Worm (Caenorhabditis elegans) whole organism, L4 larva: ENCODE data around the gene K10B3.5.

Source experiments
- F37D6.2 ChIP-seq: sonication (generic microtip); optimal IDR thresholded peaks from 2 replicates; lab custom pipeline; 2016; ENCODE audit warnings: mild to moderate bottlenecking, missing genetic modification characterization, missing compliant biosample characterization
- F44E2.7 ChIP-seq: fragments of 200-800 bp; sonication (Bioruptor generic); IDR thresholded peaks from 2 replicates; pipeline ENCODE4 v2.1.2; 2022; ENCODE audit warnings: missing genetic modification characterization, missing compliant biosample characterization
- T20F7.1 ChIP-seq: fragments of 200-800 bp; sonication (Bioruptor generic); optimal IDR thresholded peaks from 2 replicates; lab custom pipeline; 2018; ENCODE audit warnings: mild to moderate bottlenecking, missing genetic modification characterization, missing compliant biosample characterization
- T26A8.4 ChIP-seq: fragments of 200-800 bp; sonication (Bioruptor generic); IDR thresholded peaks from 2 replicates; pipeline ENCODE4 v1.3.6; 2022; ENCODE audit warnings: missing genetic modification characterization, missing compliant biosample characterization
- Y105C5A.15 ChIP-seq: fragments of 200-800 bp; sonication (Bioruptor generic); IDR thresholded peaks from 2 replicates; pipeline ENCODE4 v1.3.6; 2022; ENCODE audit warnings: missing genetic modification characterization, missing compliant biosample characterization
- Y48G9A.11 ChIP-seq: fragments of 200-800 bp; sonication (Bioruptor generic); IDR thresholded peaks from 2 replicates; pipeline ENCODE4 v1.3.6; 2022; ENCODE audit warnings: missing genetic modification reagents, missing genetic modification characterization, missing compliant biosample characterization
- Y75B8A.6 ChIP-seq: fragments of 200-800 bp; sonication (Bioruptor generic); IDR thresholded peaks from 2 replicates; pipeline ENCODE4 v1.3.6; 2022; ENCODE audit warnings: missing genetic modification reagents, missing genetic modification characterization, missing compliant biosample characterization
- aha-1 ChIP-seq: fragments of 150-350 bp; peaks from one replicate; lab custom pipeline; 2014; ENCODE audit warnings: missing biosample characterization, missing genetic modification characterization
- attf-4 ChIP-seq: sonication (generic microtip); optimal IDR thresholded peaks from 3 replicates; lab custom pipeline; 2017; ENCODE audit warnings: missing biosample characterization, missing genetic modification characterization
- ceh-44 ChIP-seq: fragments of 200-800 bp; sonication (Bioruptor generic); IDR thresholded peaks from 2 replicates; pipeline ENCODE4 v1.3.6; 2022; ENCODE audit warnings: missing genetic modification reagents, missing genetic modification characterization, missing compliant biosample characterization
- cey-2 ChIP-seq: sonication (generic microtip); optimal IDR thresholded peaks from 3 replicates; lab custom pipeline; 2017; ENCODE audit warnings: missing genetic modification characterization, mild to moderate bottlenecking, missing compliant biosample characterization, antibody characterized with exemption, borderline replicate concordance; ENCODE audit not compliant: insufficient read depth
- ctbp-1 ChIP-seq: fragments of 200-800 bp; sonication (Bioruptor generic); IDR thresholded peaks from 2 replicates; pipeline ENCODE4 v1.3.6; 2022; ENCODE audit warnings: missing genetic modification reagents, missing genetic modification characterization, missing compliant biosample characterization
- daf-16 ChIP-seq, 3 experiments: sonication (generic microtip); optimal IDR thresholded peaks; 2 replicates each; lab custom pipeline; 2016 to 2017; ENCODE audit warnings: missing genetic modification characterization in 3 of 3, missing genetic modification reagents in 3 of 3, mild to moderate bottlenecking in 2 of 3, missing compliant biosample characterization in 2 of 3, missing biosample characterization in 1 of 3, moderate library complexity in 1 of 3
- daf-19 ChIP-seq: fragments of 200-800 bp; sonication (Bioruptor generic); conservative IDR thresholded peaks from 2 replicates; pipeline ENCODE4 v1.3.6; 2022; ENCODE audit warnings: missing genetic modification characterization, missing compliant biosample characterization
- daf-8 ChIP-seq: fragments of 200-800 bp; sonication (Bioruptor generic); IDR thresholded peaks from 2 replicates; pipeline ENCODE4 v1.3.6; 2022; ENCODE audit warnings: missing genetic modification characterization, missing compliant biosample characterization
- dmd-8 ChIP-seq: fragments of 200-800 bp; sonication (Bioruptor generic); IDR thresholded peaks from 2 replicates; pipeline ENCODE4 v1.3.6; 2022; ENCODE audit warnings: missing genetic modification characterization, missing compliant biosample characterization
- dmd-9 ChIP-seq: fragments of 200-800 bp; sonication (Bioruptor generic); IDR thresholded peaks from 2 replicates; pipeline ENCODE4 v1.3.6; 2022; ENCODE audit warnings: missing genetic modification reagents, missing genetic modification characterization, missing compliant biosample characterization
- dpl-1 ChIP-seq: fragments of 150-350 bp; optimal IDR thresholded peaks from 2 replicates; lab custom pipeline; 2014; ENCODE audit warnings: missing biosample characterization, missing genetic modification reagents, missing genetic modification characterization
- duxl-1 ChIP-seq: sonication (generic microtip); optimal IDR thresholded peaks from 2 replicates; lab custom pipeline; 2016; ENCODE audit warnings: mild to moderate bottlenecking, missing genetic modification characterization, moderate library complexity, missing compliant biosample characterization; ENCODE audit not compliant: poor library complexity
- hlh-11 ChIP-seq: fragments of 200-800 bp; sonication (Bioruptor generic); optimal IDR thresholded peaks from 2 replicates; lab custom pipeline; 2018; ENCODE audit warnings: mild to moderate bottlenecking, missing genetic modification characterization, missing compliant biosample characterization
- jun-1 ChIP-seq: fragments of 150-350 bp; optimal IDR thresholded peaks from 2 replicates; lab custom pipeline; 2014; ENCODE audit warnings: missing biosample characterization, missing genetic modification reagents, missing genetic modification characterization
- lim-7 ChIP-seq: fragments of 200-800 bp; sonication (Bioruptor generic); IDR thresholded peaks from 2 replicates; pipeline ENCODE4 v1.3.6; 2022; ENCODE audit warnings: missing genetic modification characterization, missing compliant biosample characterization
- lin-13 ChIP-seq: fragments of 150-350 bp; optimal IDR thresholded peaks from 2 replicates; lab custom pipeline; 2014; ENCODE audit warnings: missing biosample characterization, missing genetic modification reagents, missing genetic modification characterization
- lin-15B ChIP-seq: fragments of 150-350 bp; sonication (generic microtip); optimal IDR thresholded peaks from 3 replicates; lab custom pipeline; 2014; ENCODE audit warnings: missing biosample characterization, missing genetic modification characterization
- lin-39 ChIP-seq: fragments of 150-350 bp; optimal IDR thresholded peaks from 2 replicates; lab custom pipeline; 2014; ENCODE audit warnings: missing biosample characterization, missing genetic modification reagents, missing genetic modification characterization
- lir-3 ChIP-seq: sonication (generic microtip); optimal IDR thresholded peaks from 2 replicates; lab custom pipeline; 2016; ENCODE audit warnings: mild to moderate bottlenecking, missing genetic modification characterization, missing compliant biosample characterization
- lsy-2 ChIP-seq, 2 experiments: fragments of 150-350 bp in 1 of 2; sonication (generic microtip) in 1 of 2; optimal IDR thresholded peaks; 2 replicates each; lab custom pipeline; 2014 to 2017; ENCODE audit warnings: missing biosample characterization in 2 of 2, missing genetic modification characterization in 2 of 2
- madf-5 ChIP-seq, 2 experiments: fragments of 200-800 bp; sonication (Bioruptor generic); IDR thresholded peaks; 2 replicates each; pipeline ENCODE4 v1.3.6; 2022; ENCODE audit warnings: missing compliant biosample characterization in 2 of 2, missing genetic modification characterization in 2 of 2
- mdl-1 ChIP-seq, 2 experiments: fragments of 150-350 bp in 1 of 2; sonication (generic microtip) in 1 of 2; optimal IDR thresholded peaks; 2 replicates each; lab custom pipeline; 2014 to 2017; ENCODE audit warnings: missing biosample characterization in 2 of 2, missing genetic modification characterization in 2 of 2
- mxl-3 ChIP-seq: fragments of 200-800 bp; sonication (Bioruptor generic); optimal IDR thresholded peaks from 2 replicates; lab custom pipeline; 2018; ENCODE audit warnings: mild to moderate bottlenecking, missing genetic modification characterization, missing compliant biosample characterization
- nhr-10 ChIP-seq: fragments of 150-350 bp; optimal IDR thresholded peaks from 2 replicates; lab custom pipeline; 2014; ENCODE audit warnings: missing biosample characterization, missing genetic modification characterization
- nhr-11 ChIP-seq: fragments of 150-350 bp; optimal IDR thresholded peaks from 2 replicates; lab custom pipeline; 2014; ENCODE audit warnings: missing biosample characterization, missing genetic modification characterization
- nhr-111 ChIP-seq: fragments of 200-800 bp; sonication (Bioruptor generic); optimal IDR thresholded peaks from 2 replicates; lab custom pipeline; 2018; ENCODE audit warnings: mild to moderate bottlenecking, missing genetic modification characterization, missing compliant biosample characterization
- nhr-28 ChIP-seq: fragments of 150-350 bp; optimal IDR thresholded peaks from 2 replicates; lab custom pipeline; 2014; ENCODE audit warnings: missing biosample characterization, missing genetic modification characterization
- nhr-41 ChIP-seq: fragments of 200-800 bp; sonication (Bioruptor generic); IDR thresholded peaks from 2 replicates; pipeline ENCODE4 v1.3.6; 2022; ENCODE audit warnings: missing genetic modification reagents, missing genetic modification characterization, missing compliant biosample characterization
- nhr-42 ChIP-seq: fragments of 200-800 bp; sonication (Bioruptor generic); IDR thresholded peaks from 2 replicates; pipeline ENCODE4 v1.3.6; 2022; ENCODE audit warnings: missing genetic modification characterization, missing compliant biosample characterization
- nhr-48 ChIP-seq: sonication (generic microtip); optimal IDR thresholded peaks from 2 replicates; lab custom pipeline; 2016; ENCODE audit warnings: mild to moderate bottlenecking, missing genetic modification characterization, missing compliant biosample characterization
- nhr-6 ChIP-seq: fragments of 150-350 bp; optimal IDR thresholded peaks from 2 replicates; lab custom pipeline; 2014; ENCODE audit warnings: missing biosample characterization, missing genetic modification characterization
- pha-4 ChIP-seq, 2 experiments: fragments of 150-350 bp in 1 of 2; fragments of 200-800 bp in 1 of 2; sonication (Bioruptor generic) in 1 of 2; IDR thresholded peaks in 1 of 2; optimal IDR thresholded peaks in 1 of 2; 2 replicates each; pipeline versions ENCODE4 v1.3.6 to Lab custom; 2014 to 2022; ENCODE audit warnings: missing genetic modification characterization in 2 of 2, missing genetic modification reagents in 2 of 2, missing biosample characterization in 1 of 2, missing compliant biosample characterization in 1 of 2
- php-3 ChIP-seq: fragments of 200-800 bp; sonication (Bioruptor generic); IDR thresholded peaks from 2 replicates; pipeline ENCODE4 v1.3.6; 2022; ENCODE audit warnings: missing genetic modification reagents, missing genetic modification characterization, missing compliant biosample characterization
- pqm-1 ChIP-seq: sonication (generic microtip); optimal IDR thresholded peaks from 2 replicates; lab custom pipeline; 2017; ENCODE audit warnings: missing biosample characterization, missing genetic modification characterization
- rbr-2 ChIP-seq: sonication (generic microtip); optimal IDR thresholded peaks from 2 replicates; lab custom pipeline; 2016; ENCODE audit warnings: missing genotype, missing genetic modification characterization, missing compliant biosample characterization
- sdz-12 ChIP-seq: fragments of 200-800 bp; sonication (Bioruptor generic); optimal IDR thresholded peaks from 2 replicates; lab custom pipeline; 2018; ENCODE audit warnings: mild to moderate bottlenecking, missing genetic modification characterization, missing compliant biosample characterization
- set-16 ChIP-seq: fragments of 200-800 bp; sonication (Bioruptor generic); IDR thresholded peaks from 2 replicates; pipeline ENCODE4 v1.3.6; 2022; ENCODE audit warnings: missing genetic modification reagents, missing genetic modification characterization, missing compliant biosample characterization
- snpc-1.2 ChIP-seq: fragments of 200-800 bp; sonication (Bioruptor generic); IDR thresholded peaks from 2 replicates; pipeline ENCODE4 v1.3.6; 2022; ENCODE audit warnings: missing genetic modification reagents, missing genetic modification characterization, missing compliant biosample characterization
- snpc-4 ChIP-seq: fragments of 150-350 bp; optimal IDR thresholded peaks from 2 replicates; lab custom pipeline; 2014; ENCODE audit warnings: missing biosample characterization, missing genetic modification characterization
- tra-1 ChIP-seq: fragments of 200-800 bp; sonication (Bioruptor generic); IDR thresholded peaks from 2 replicates; pipeline ENCODE4 v1.3.6; 2022; ENCODE audit warnings: missing genetic modification reagents, missing genetic modification characterization, missing compliant biosample characterization
- unc-39 ChIP-seq: sonication (generic microtip); optimal IDR thresholded peaks from 2 replicates; lab custom pipeline; 2017; ENCODE audit warnings: missing biosample characterization, missing genetic modification characterization
- zag-1 ChIP-seq: fragments of 150-350 bp; optimal IDR thresholded peaks from 2 replicates; lab custom pipeline; 2014; ENCODE audit warnings: missing biosample characterization, missing genetic modification characterization
- zfp-2 ChIP-seq: sonication (generic microtip); optimal IDR thresholded peaks from 2 replicates; lab custom pipeline; 2016; ENCODE audit warnings: mild to moderate bottlenecking, missing genetic modification characterization, missing compliant biosample characterization

Gene K10B3.5

ce11 chrX:3127626-3128142 lies 21.4 kb upstream of the K10B3.5 start (continued):
- TF ChIP-seq daf-8 (GFP tag; lab: Robert Waterston, UW) (no peak), ceh-44 (GFP tag; lab: Robert Waterston, UW) (0 out of 2 replicates have a peak, but pooled peaks have one; percentile 26), mdl-1 (tag; optimal IDR thresholded peaks at IDR 0.05; lab: Kevin White, UChicago) (peak; percentile 85 to 90), nhr-11 (tag; lab: Kevin White, UChicago) (peak; percentile 91), zfp-2 (peak; percentile 46), dmd-8 (GFP tag; lab: Robert Waterston, UW) (peak; percentile 64; the same call in 1 of the 2 replicates), lir-3 (tag; lab: Kevin White, UChicago) (peak; percentile 57), lsy-2 (tag; optimal IDR thresholded peaks at IDR 0.05; lab: Kevin White, UChicago) (peak; percentile 84 to 85), pqm-1 (tag; lab: Kevin White, UChicago) (peak; percentile 13), dpl-1 (GFP tag; lab: Kevin White, UChicago) (peak; percentile 41), Y48G9A.11 (no peak), nhr-48 (tag; lab: Kevin White, UChicago) (peak; percentile 84), lin-13 (GFP tag; lab: Kevin White, UChicago) (peak; percentile 92), php-3 (GFP tag; lab: Robert Waterston, UW) (peak; percentile 17; the same call in 1 of the 2 replicates), T26A8.4 (GFP tag; lab: Robert Waterston, UW) (peak; percentile 71), Y75B8A.6 (GFP tag; lab: Robert Waterston, UW) (0 out of 2 replicates have a peak, but pooled peaks have one; percentile 67), T20F7.1 (GFP tag; lab: Kevin White, UChicago) (no peak), nhr-10 (tag; lab: Kevin White, UChicago) (peak; percentile 74), aha-1 (tag; lab: Kevin White, UChicago) (peak; percentile 98), tra-1 (GFP tag; lab: Robert Waterston, UW) (peak; percentile 72), daf-16 (GFP tag; optimal IDR thresholded peaks at IDR 0.05; lab: Kevin White, UChicago) (peak; percentile 41 to 66), daf-16 (tag; optimal IDR thresholded peaks at IDR 0.05; lab: Kevin White, UChicago) (peak; percentile 64), Y105C5A.15 (GFP tag; lab: Robert Waterston, UW) (no peak), lim-7 (GFP tag; lab: Robert Waterston, UW) (0 out of 2 replicates have a peak, but pooled peaks have one; percentile 39), snpc-4 (no peak), nhr-28 (tag; lab: Kevin White, UChicago) (peak; percentile 91), set-16 (GFP tag; lab: Robert Waterston, UW) (peak; percentile 95), lin-15B (tag; lab: Kevin White, UChicago) (no peak), nhr-41 (GFP tag; lab: Robert Waterston, UW) (no peak), nhr-6 (tag; lab: Kevin White, UChicago) (peak; percentile 83), lin-39 (tag; lab: Kevin White, UChicago) (no peak), daf-19 (GFP tag; lab: Robert Waterston, UW) (no peak), pha-4 (GFP tag; IDR thresholded peaks at IDR 0.05; lab: Robert Waterston, UW) (peak; percentile 81), pha-4 (tag; optimal IDR thresholded peaks at IDR 0.05; lab: Kevin White, UChicago) (peak; percentile 90), madf-5 (GFP tag; IDR thresholded peaks at IDR 0.05; lab: Robert Waterston, UW) (no peak), attf-4 (tag; lab: Kevin White, UChicago) (peak; percentile 16), nhr-111 (GFP tag; lab: Kevin White, UChicago) (peak; percentile 28), rbr-2 (peak; percentile 97), F44E2.7 (GFP tag; lab: Robert Waterston, UW) (0 out of 2 replicates have a peak, but pooled peaks have one; percentile 3), F37D6.2 (tag; lab: Kevin White, UChicago) (peak; percentile 76), unc-39 (tag; lab: Kevin White, UChicago) (peak; percentile 65), hlh-11 (peak; percentile 98), mxl-3 (GFP tag; lab: Kevin White, UChicago) (peak; percentile 92), dmd-9 (GFP tag; lab: Robert Waterston, UW) (0 out of 2 replicates have a peak, but pooled peaks have one; percentile 43), zag-1 (tag; lab: Kevin White, UChicago) (peak; percentile 66), nhr-42 (GFP tag; lab: Robert Waterston, UW) (peak; percentile 61; the same call in 1 of the 2 replicates), sdz-12 (GFP tag; lab: Kevin White, UChicago) (no peak), duxl-1 (tag; lab: Kevin White, UChicago) (peak; percentile 59), cey-2 (tag; lab: Kevin White, UChicago) (no peak), ctbp-1 (GFP tag; lab: Robert Waterston, UW) (peak; percentile 95), snpc-1.2 (GFP tag; lab: Robert Waterston, UW) (no peak), jun-1 (tag; lab: Kevin White, UChicago) (peak; percentile 39)
